Worm (Caenorhabditis elegans) whole organism, mixed stage, embryonic: Measurements from ENCODE around the gene C05D12.5.

ENCODE experiments used
- blmp-1 ChIP-seq: fragments of 150-350 bp; optimal IDR thresholded peaks from 2 replicates; lab custom pipeline; 2014; ENCODE audit warnings: missing biosample characterization, missing genetic modification characterization
- drap-1 ChIP-seq: fragments of 200-800 bp; sonication (Bioruptor generic); optimal IDR thresholded peaks from 3 replicates; lab custom pipeline; 2018; ENCODE audit warnings: mild to moderate bottlenecking, missing genetic modification characterization, missing compliant biosample characterization
- lin-32 ChIP-seq: fragments of 200-800 bp; sonication (Bioruptor generic); optimal IDR thresholded peaks from 2 replicates; lab custom pipeline; 2018; ENCODE audit warnings: mild to moderate bottlenecking, missing genetic modification characterization, missing compliant biosample characterization
- lsy-2 ChIP-seq: fragments of 150-350 bp; optimal IDR thresholded peaks from 2 replicates; lab custom pipeline; 2014; ENCODE audit warnings: missing biosample characterization, missing genetic modification characterization
- nhr-237 ChIP-seq: fragments of 150-350 bp; optimal IDR thresholded peaks from 2 replicates; lab custom pipeline; 2014; ENCODE audit warnings: missing biosample characterization, missing genetic modification characterization
- nhr-28 ChIP-seq: fragments of 150-350 bp; optimal IDR thresholded peaks from 2 replicates; lab custom pipeline; 2014; ENCODE audit warnings: missing biosample characterization, missing genetic modification characterization
- snpc-4 ChIP-seq: fragments of 150-350 bp; optimal IDR thresholded peaks from 2 replicates; lab custom pipeline; 2014; ENCODE audit warnings: missing biosample characterization, missing genetic modification characterization

DNA sequence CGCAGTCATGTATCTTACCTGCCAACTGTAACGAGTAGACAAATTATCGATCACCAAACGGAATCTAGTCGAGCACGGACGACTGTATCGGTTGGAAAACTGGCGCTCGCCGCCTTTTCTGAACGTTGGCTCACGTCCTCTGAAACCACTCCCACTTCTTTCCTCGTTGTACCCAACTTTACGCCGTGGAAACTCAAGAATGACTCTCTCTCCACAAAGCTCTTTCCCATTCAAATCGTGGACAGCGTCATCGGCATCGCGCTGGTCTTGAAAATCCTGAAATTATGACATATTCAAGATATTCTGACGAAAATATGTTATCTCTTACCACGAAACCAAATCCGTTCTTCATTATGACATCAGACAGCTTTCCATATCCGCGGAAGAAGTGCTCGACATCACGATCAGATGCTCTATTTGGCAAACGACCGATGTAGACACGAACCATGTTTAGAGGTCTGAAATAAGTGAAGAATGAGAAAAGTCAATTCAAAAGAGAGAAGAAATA lies 18.5 kb downstream of the C05D12.5 start, which contains the start of gene rsp-2:
- TF ChIP-seq snpc-4 (tag; lab: Kevin White, UChicago) (no peak), nhr-28 (no peak), nhr-237 (tag; lab: Kevin White, UChicago) (no peak), drap-1 (GFP tag; lab: Kevin White, UChicago) (no peak), blmp-1 (tag; lab: Kevin White, UChicago) (no peak), lsy-2 (tag; lab: Kevin White, UChicago) (no peak), lin-32 (GFP tag; lab: Kevin White, UChicago) (no peak)
